Worm (Caenorhabditis elegans): ENCODE measurements around the gene ttr-41.

Gene ttr-41

DNA sequence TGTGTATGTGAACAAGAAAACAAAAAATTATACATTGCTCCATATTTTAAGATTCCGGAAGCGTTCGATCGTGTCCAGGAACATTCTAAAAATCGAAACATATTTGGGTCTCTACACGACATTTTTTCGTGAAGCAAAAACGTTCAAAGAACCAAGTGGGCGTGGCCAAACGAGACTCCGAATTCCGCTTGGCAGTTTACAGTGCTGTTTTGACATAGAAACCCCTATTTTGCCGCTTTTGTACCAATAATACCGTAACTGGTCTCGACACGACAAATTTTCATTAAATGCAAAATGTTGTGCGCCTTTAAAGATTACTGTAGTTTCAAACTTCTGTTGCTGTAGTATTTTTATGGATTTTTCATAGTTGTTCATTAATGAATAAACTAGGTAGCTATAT, 28.0 kb upstream of the ttr-41 start:
- TF ChIP-seq ttx-3 (tag; optimal IDR thresholded peaks at IDR 0.05) (no peak), hlh-15 (tag; optimal IDR thresholded peaks at IDR 0.05) (no peak), ceh-48 (tag; optimal IDR thresholded peaks at IDR 0.05) (no peak)

DNA sequence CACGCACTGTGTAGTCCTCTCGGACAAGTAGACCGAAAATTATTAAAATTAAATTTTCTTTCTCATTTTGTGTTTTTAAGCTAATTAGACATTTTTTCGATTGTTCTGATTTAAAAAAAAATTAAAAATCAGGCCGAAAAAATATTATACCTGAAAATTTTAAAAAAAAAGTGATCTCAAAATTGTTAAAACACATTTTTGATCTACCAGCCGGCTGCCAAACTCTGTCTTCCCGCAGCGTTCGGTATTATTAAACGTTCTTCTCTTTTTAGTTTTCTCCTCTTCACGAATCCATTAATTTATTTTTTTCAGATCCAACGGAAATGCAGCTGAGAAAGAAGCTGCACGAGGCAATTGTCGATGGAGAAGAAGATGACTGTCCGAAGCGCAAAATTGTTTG, 25.5 kb upstream of the ttr-41 start, which contains the start of gene C27D9.1:
Gene C27D9.1, plus strand, starts transcription at position 281 of the 400 bp plus-strand sequence.
- TF ChIP-seq hlh-13 (GFP tag; optimal IDR thresholded peaks at IDR 0.05) (no peak), hlh-15 (tag; optimal IDR thresholded peaks at IDR 0.05) (no peak), tbx-2 (tag; optimal IDR thresholded peaks at IDR 0.05) (no peak), syd-9 (tag; optimal IDR thresholded peaks at IDR 0.05) (no peak)

DNA sequence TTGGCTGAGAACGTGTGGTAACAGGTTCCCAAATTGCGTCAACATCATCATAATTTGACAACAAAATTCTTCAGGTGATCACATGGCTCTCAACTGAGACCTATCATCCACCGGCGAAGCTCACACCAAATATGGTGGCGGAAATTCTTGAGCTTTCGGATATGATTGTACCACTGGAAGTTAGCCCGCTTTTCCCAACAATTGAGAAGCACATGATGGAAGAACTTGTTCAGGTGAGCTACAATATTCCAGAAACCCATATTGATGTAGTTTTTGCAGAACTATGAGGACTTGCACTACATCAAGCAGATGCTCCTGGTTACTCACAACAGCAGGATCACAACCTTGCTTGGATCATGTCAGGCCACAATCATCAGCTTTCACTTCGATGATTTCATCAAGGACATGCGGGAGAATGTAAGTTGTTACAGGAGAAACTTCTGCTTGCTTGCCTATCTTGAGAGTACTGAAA, 24.6 kb upstream of the ttr-41 start, which contains the start of gene F41C3.1:
Gene F41C3.1, plus strand, starts transcription at position 51 of the 472 bp plus-strand sequence.
- no peak for TF ChIP-seq hlh-6 (tag; optimal IDR thresholded peaks at IDR 0.05)
- TF ChIP-seq ceh-9 (tag; optimal IDR thresholded peaks at IDR 0.05), result no peak
- TF ChIP-seq sox-4 (tag; optimal IDR thresholded peaks at IDR 0.05), result no peak
- TF ChIP-seq nhr-11 (tag; optimal IDR thresholded peaks at IDR 0.05), result no peak
- TF ChIP-seq ceh-34 (tag; optimal IDR thresholded peaks at IDR 0.05), result no peak
- TF ChIP-seq unc-42 (tag; optimal IDR thresholded peaks at IDR 0.05), result no peak
- no peak for TF ChIP-seq che-1 (tag; optimal IDR thresholded peaks at IDR 0.05)
- TF ChIP-seq pax-1 (tag; optimal IDR thresholded peaks at IDR 0.05), result no peak
- no peak for TF ChIP-seq ahr-1 (tag; optimal IDR thresholded peaks at IDR 0.05)
- no peak for TF ChIP-seq T23F11.4 (GFP tag; optimal IDR thresholded peaks at IDR 0.05)
- TF ChIP-seq fkh-6 (tag; optimal IDR thresholded peaks at IDR 0.05), result no peak
- no peak for TF ChIP-seq odd-2 (tag; optimal IDR thresholded peaks at IDR 0.05)
- TF ChIP-seq K09A11.1 (tag; optimal IDR thresholded peaks at IDR 0.05; ENCODE audit: insufficient read depth), result no peak
- TF ChIP-seq elt-2 (tag; optimal IDR thresholded peaks at IDR 0.05), result no peak
- no peak for TF ChIP-seq hlh-30 (tag; optimal IDR thresholded peaks at IDR 0.05; ENCODE audit: insufficient read depth)
- TF ChIP-seq pha-2 (tag; optimal IDR thresholded peaks at IDR 0.05), result no peak
- no peak for TF ChIP-seq hlh-13 (GFP tag; optimal IDR thresholded peaks at IDR 0.05)
- no peak for TF ChIP-seq unc-3 (GFP tag; conservative IDR thresholded peaks at IDR 0.05)
- TF ChIP-seq unc-3 (tag; optimal IDR thresholded peaks at IDR 0.05), result no peak
- TF ChIP-seq npax-4 (tag; optimal IDR thresholded peaks at IDR 0.05), result no peak
- TF ChIP-seq ceh-30 (tag; optimal IDR thresholded peaks at IDR 0.05), result no peak

DNA sequence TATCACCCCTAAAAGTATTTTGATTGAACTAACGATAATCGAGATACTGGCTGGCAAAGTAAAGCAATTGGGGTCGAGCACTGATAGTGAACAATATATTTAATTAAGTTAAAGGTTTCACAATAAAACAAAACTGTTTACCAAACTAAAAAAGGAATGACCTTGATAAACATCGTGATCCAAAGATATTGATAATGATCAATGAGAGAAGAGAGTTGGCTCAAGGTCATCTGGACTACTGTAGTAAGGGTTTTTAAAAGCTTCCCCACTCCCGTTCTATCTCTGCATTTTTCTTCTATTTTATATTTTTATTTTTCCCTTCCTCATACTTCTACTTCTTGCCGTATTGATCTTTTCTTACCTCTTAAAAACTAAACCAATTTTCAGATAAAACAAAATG, 21.9 kb upstream of the ttr-41 start, which contains the start of gene F41C3.2:
Gene F41C3.2, plus strand, starts transcription at position 388 of the 400 bp plus-strand sequence.
- TF ChIP-seq ceh-9 (tag; optimal IDR thresholded peaks at IDR 0.05), result no peak
- no peak for TF ChIP-seq hlh-30 (tag; optimal IDR thresholded peaks at IDR 0.05; ENCODE audit: insufficient read depth)

DNA sequence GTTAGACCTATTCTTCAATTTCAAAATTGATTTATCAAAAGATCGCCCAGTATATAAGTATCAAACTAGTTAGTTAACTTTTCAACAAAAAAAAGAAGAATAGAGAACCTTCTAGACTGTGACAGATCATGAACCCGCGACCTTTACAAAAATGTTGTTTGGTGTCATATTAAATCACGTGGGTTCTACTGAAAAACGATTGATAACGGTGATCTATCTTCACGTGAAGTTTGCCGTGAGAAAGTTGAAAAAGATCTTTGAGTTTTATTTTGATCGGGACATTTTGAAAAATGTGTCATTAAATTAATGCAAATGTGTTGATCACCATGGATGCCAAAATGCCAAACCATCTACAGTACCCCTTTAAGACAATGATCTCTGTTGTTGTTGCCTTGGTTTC, 20.7 kb upstream of the ttr-41 start:
- TF ChIP-seq hlh-13 (GFP tag; optimal IDR thresholded peaks at IDR 0.05) (no peak), hlh-6 (tag; optimal IDR thresholded peaks at IDR 0.05) (no peak), fkh-10 (GFP tag; optimal IDR thresholded peaks at IDR 0.05) (no peak)

DNA sequence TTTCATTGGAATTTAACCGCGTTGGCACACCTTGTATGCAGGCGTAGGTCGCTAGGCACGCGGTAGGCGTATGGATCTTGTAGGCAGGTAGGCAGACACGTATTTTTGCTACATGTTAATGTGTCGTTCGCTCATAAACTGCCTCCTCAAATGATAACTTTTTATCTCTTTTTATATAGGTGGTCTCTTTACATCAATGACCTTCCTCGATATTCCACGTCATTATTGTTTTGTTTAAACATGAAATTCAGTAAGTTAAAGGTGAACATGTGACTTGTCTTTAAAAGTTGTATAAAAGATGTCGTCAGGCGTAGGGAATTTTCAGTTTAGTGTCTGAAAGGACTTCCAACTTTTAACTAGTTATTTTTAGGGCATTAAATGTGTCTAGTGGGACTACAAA, 20.0 kb upstream of the ttr-41 start:
- no peak for TF ChIP-seq npax-4 (tag; optimal IDR thresholded peaks at IDR 0.05)
- no peak for TF ChIP-seq madf-2 (tag; optimal IDR thresholded peaks at IDR 0.05)
- TF ChIP-seq ceh-2 (tag; optimal IDR thresholded peaks at IDR 0.05), result no peak
- no peak for TF ChIP-seq sdc-2 (tag; optimal IDR thresholded peaks at IDR 0.05)
- TF ChIP-seq mec-3 (tag; optimal IDR thresholded peaks at IDR 0.05; ENCODE audit: borderline replicate concordance), result no peak
- no peak for TF ChIP-seq nhr-11 (tag; optimal IDR thresholded peaks at IDR 0.05)
- TF ChIP-seq ceh-14 (tag; optimal IDR thresholded peaks at IDR 0.05), result no peak
- no peak for TF ChIP-seq K09A11.1 (tag; optimal IDR thresholded peaks at IDR 0.05; ENCODE audit: insufficient read depth)
- no peak for TF ChIP-seq unc-3 (GFP tag; conservative IDR thresholded peaks at IDR 0.05)
- no peak for TF ChIP-seq unc-3 (tag; optimal IDR thresholded peaks at IDR 0.05)
- TF ChIP-seq ref-2 (tag; optimal IDR thresholded peaks at IDR 0.05), result no peak
- TF ChIP-seq hlh-8 (tag; optimal IDR thresholded peaks at IDR 0.05), result no peak
- TF ChIP-seq hlh-30 (tag; optimal IDR thresholded peaks at IDR 0.05; ENCODE audit: insufficient read depth), result no peak
